Fruit fly (Drosophila melanogaster): ENCODE results near the gene Rtc1.

dm6 chrX:13783534-13783949 lies 26.6 kb downstream of the Rtc1 start, which contains the start of gene inaE:
- peak; percentile 44; the same call in 1 of the 3 replicates for TF ChIP-seq fd96Ca (GFP tag; IDR thresholded peaks at IDR 0.05)
- no peak for TF ChIP-seq D1 (tag; optimal IDR thresholded peaks at IDR 0.05)
- TF ChIP-seq CG13204 (GFP tag; optimal IDR thresholded peaks at IDR 0.05) = no peak
- TF ChIP-seq gl (tag; optimal IDR thresholded peaks at IDR 0.05) = no peak
- no peak for TF ChIP-seq CG17806 (tag; optimal IDR thresholded peaks at IDR 0.05)
- TF ChIP-seq CG4496 (GFP tag; IDR thresholded peaks at IDR 0.05) = 0 out of 3 replicates have a peak, but pooled peaks have one; percentile 40
- no peak for TF ChIP-seq CG14655 (GFP tag; optimal IDR thresholded peaks at IDR 0.05)
- no peak for TF ChIP-seq CG32121 (GFP tag; IDR thresholded peaks at IDR 0.05)
- peak; percentile 46; the same call in 1 of the 2 replicates for TF ChIP-seq Ets98B (GFP tag; IDR thresholded peaks at IDR 0.05)

Measured in whole organism, pupa.